Worm (Caenorhabditis elegans): Measurements from ENCODE around the gene C17A2.7.

Gene C17A2.7

ce11 chrII:3808643-3809042 is 34.6 kb downstream of the C17A2.7 start:
- TF ChIP-seq ceh-28 (tag; optimal IDR thresholded peaks at IDR 0.05), result no peak
- no peak for TF ChIP-seq lin-39 (tag; optimal IDR thresholded peaks at IDR 0.05)
- TF ChIP-seq lin-38 (GFP tag; IDR thresholded peaks at IDR 0.05), result 0 out of 2 replicates have a peak, but pooled peaks have one; percentile 12
- peak; percentile 56 for TF ChIP-seq F49E8.2 (tag; optimal IDR thresholded peaks at IDR 0.05; ENCODE audit: borderline replicate concordance)
- TF ChIP-seq gei-8 (GFP tag; optimal IDR thresholded peaks at IDR 0.05), result no peak
- TF ChIP-seq hif-1 (tag; optimal IDR thresholded peaks at IDR 0.05), result no peak
- TF ChIP-seq snpc-1.2 (GFP tag; IDR thresholded peaks at IDR 0.05), result no peak

ce11 chrII:3808104-3808503 is 35.1 kb downstream of the C17A2.7 start, which contains the start of gene F54D10.5:
Gene F54D10.5 (minus strand): TSS chrII:3808177.
- TF ChIP-seq zip-2 (tag; optimal IDR thresholded peaks at IDR 0.05) (no peak), nhr-25 (tag; optimal IDR thresholded peaks at IDR 0.05; ENCODE audit: borderline replicate concordance, insufficient read depth) (no peak), F44E2.7 (GFP tag; IDR thresholded peaks at IDR 0.05) (no peak), pqm-1 (tag; optimal IDR thresholded peaks at IDR 0.05) (no peak), nhr-28 (tag; optimal IDR thresholded peaks at IDR 0.05) (peak; percentile 28), Y105C5A.15 (GFP tag; IDR thresholded peaks at IDR 0.05) (no peak), nhr-76 (tag; optimal IDR thresholded peaks at IDR 0.05) (no peak), nhr-77 (tag; optimal IDR thresholded peaks at IDR 0.05) (peak; percentile 12), hif-1 (tag; optimal IDR thresholded peaks at IDR 0.05) (peak in 1 of 2 experiments; percentile 18), ceh-20 (GFP tag; IDR thresholded peaks at IDR 0.05) (no peak), ceh-62 (tag; optimal IDR thresholded peaks at IDR 0.05) (no peak), hmg-1.1 (GFP tag; IDR thresholded peaks at IDR 0.05) (peak; percentile 51; the same call in 1 of the 2 replicates), sdz-12 (GFP tag; optimal IDR thresholded peaks at IDR 0.05) (no peak), aha-1 (tag) (peak; percentile 93), skn-1 (tag; optimal IDR thresholded peaks at IDR 0.05) (no peak), zip-11 (GFP tag; IDR thresholded peaks at IDR 0.05) (no peak), zag-1 (tag; optimal IDR thresholded peaks at IDR 0.05) (no peak), duxl-1 (tag; optimal IDR thresholded peaks at IDR 0.05; ENCODE audit: poor library complexity) (peak; percentile 84), lin-29 (GFP tag; IDR thresholded peaks at IDR 0.05) (no peak), T20F7.1 (GFP tag; optimal IDR thresholded peaks at IDR 0.05) (no peak), vab-7 (GFP tag; IDR thresholded peaks at IDR 0.05) (no peak), nhr-102 (tag; optimal IDR thresholded peaks at IDR 0.05) (no peak), lim-7 (GFP tag; IDR thresholded peaks at IDR 0.05) (no peak), lin-38 (GFP tag; IDR thresholded peaks at IDR 0.05) (no peak), nhr-41 (GFP tag; IDR thresholded peaks at IDR 0.05) (no peak), F26F4.8 (GFP tag; conservative IDR thresholded peaks at IDR 0.05) (no peak), madf-5 (GFP tag; IDR thresholded peaks at IDR 0.05) (no peak), jun-1 (tag; optimal IDR thresholded peaks at IDR 0.05) (no peak), Y5F2A.4 (GFP tag; optimal IDR thresholded peaks at IDR 0.05) (no peak), nhr-111 (GFP tag; optimal IDR thresholded peaks at IDR 0.05) (no peak), hlh-30 (tag; optimal IDR thresholded peaks at IDR 0.05; ENCODE audit: insufficient read depth) (no peak), spr-3 (GFP tag; optimal IDR thresholded peaks at IDR 0.05) (no peak), nhr-10 (tag; optimal IDR thresholded peaks at IDR 0.05) (no peak), ZK337.2 (GFP tag; IDR thresholded peaks at IDR 0.05) (no peak), egl-43 (GFP tag; IDR thresholded peaks at IDR 0.05) (no peak), rbr-2 (tag; optimal IDR thresholded peaks at IDR 0.05) (peak; percentile 63), F10B5.3 (tag; optimal IDR thresholded peaks at IDR 0.05) (no peak), aly-2 (tag; optimal IDR thresholded peaks at IDR 0.05) (no peak), tag-97 (GFP tag; IDR thresholded peaks at IDR 0.05) (no peak), tra-1 (GFP tag; IDR thresholded peaks at IDR 0.05) (no peak), arid-1 (GFP tag; conservative IDR thresholded peaks at IDR 0.05) (no peak), attf-4 (tag; optimal IDR thresholded peaks at IDR 0.05) (no peak), ceh-28 (tag; optimal IDR thresholded peaks at IDR 0.05) (no peak), lin-13 (GFP tag; optimal IDR thresholded peaks at IDR 0.05) (peak; percentile 31), nhr-42 (GFP tag; IDR thresholded peaks at IDR 0.05) (no peak), snpc-4 (tag; optimal IDR thresholded peaks at IDR 0.05) (no peak), nhr-237 (tag; optimal IDR thresholded peaks at IDR 0.05) (no peak)

Measured in whole organism, L4 larva.